Fruit fly (Drosophila melanogaster) whole organism, embryonic: Measurements from ENCODE around the gene CG42852.
A peak's percentile ranks its signal among the peaks of the same experiment; 100 is the strongest.

Experiments
- Adf1 ChIP-seq: fragments of 200-800 bp; sonication (Bioruptor generic); IDR thresholded peaks from 2 replicates; pipeline ENCODE4 v1.3.6; 2022; ENCODE audit warnings: missing biosample characterization, missing genetic modification characterization
- Antp ChIP-seq: fragments of 200-800 bp; sonication (Bioruptor generic); optimal IDR thresholded peaks from 3 replicates; lab custom pipeline; 2016; ENCODE audit warnings: missing biosample characterization, missing genetic modification characterization
- Bteb2 ChIP-seq: fragments of 200-800 bp; sonication (Bioruptor generic); optimal IDR thresholded peaks from 2 replicates; lab custom pipeline; 2016; ENCODE audit warnings: missing biosample characterization, missing genetic modification characterization
- CG10959 ChIP-seq: fragments of 200-800 bp; sonication (Bioruptor generic); IDR thresholded peaks from 2 replicates; pipeline ENCODE4 v1.3.6; 2022; ENCODE audit warnings: missing biosample characterization, missing genetic modification characterization
- CG11696 ChIP-seq: fragments of 200-800 bp; sonication (Bioruptor generic); IDR thresholded peaks from 2 replicates; pipeline ENCODE4 v1.3.6; 2022; ENCODE audit warnings: missing biosample characterization, missing genetic modification characterization
- CG15514 ChIP-seq: fragments of 200-800 bp; sonication (Bioruptor generic); optimal IDR thresholded peaks from 3 replicates; lab custom pipeline; 2017; ENCODE audit warnings: missing biosample characterization, missing genetic modification characterization, mild to moderate bottlenecking, moderate library complexity, missing genetic modification reagents
- CG17612 ChIP-seq: fragments of 200-800 bp; sonication (Bioruptor generic); IDR thresholded peaks from 2 replicates; pipeline ENCODE4 v1.3.6; 2022; ENCODE audit warnings: missing biosample characterization, missing genetic modification characterization
- CG18476 ChIP-seq: fragments of 200-800 bp; sonication (Bioruptor generic); optimal IDR thresholded peaks from 2 replicates; lab custom pipeline; 2016; ENCODE audit warnings: missing biosample characterization, mild to moderate bottlenecking, missing genetic modification characterization
- CG2889 ChIP-seq: fragments of 200-800 bp; sonication (Bioruptor generic); IDR thresholded peaks from 3 replicates; pipeline ENCODE4 v1.3.6; 2022; ENCODE audit warnings: missing biosample characterization, missing genetic modification characterization
- CG32532 ChIP-seq: fragments of 200-800 bp; sonication (Bioruptor generic); IDR thresholded peaks from 2 replicates; pipeline ENCODE4 v1.3.6; 2022; ENCODE audit warnings: missing biosample characterization, missing genetic modification characterization
- CG3407 ChIP-seq: fragments of 200-800 bp; sonication (Bioruptor generic); optimal IDR thresholded peaks from 2 replicates; lab custom pipeline; 2018; ENCODE audit warnings: missing biosample characterization, mild to moderate bottlenecking, missing genetic modification characterization
- CG4328 ChIP-seq: fragments of 200-800 bp; sonication (Bioruptor generic); optimal IDR thresholded peaks from 3 replicates; lab custom pipeline; 2017; ENCODE audit warnings: missing biosample characterization, missing genetic modification reagents, missing genetic modification characterization
- CG43689 ChIP-seq: fragments of 200-800 bp; sonication (Bioruptor generic); IDR thresholded peaks from 2 replicates; pipeline ENCODE4 v1.3.6; 2022; ENCODE audit warnings: missing biosample characterization, missing genetic modification characterization
- CG4854 ChIP-seq: fragments of 200-800 bp; sonication (Bioruptor generic); optimal IDR thresholded peaks from 2 replicates; lab custom pipeline; 2016; ENCODE audit warnings: missing biosample characterization, missing genetic modification characterization, inconsistent platforms
- CG6272 ChIP-seq: fragments of 200-800 bp; sonication (Bioruptor generic); IDR thresholded peaks from 2 replicates; pipeline ENCODE4 v1.3.6; 2022; ENCODE audit warnings: missing biosample characterization, missing genetic modification characterization
- CG6683 ChIP-seq: fragments of 200-800 bp; sonication (Bioruptor generic); optimal IDR thresholded peaks from 2 replicates; lab custom pipeline; 2017; ENCODE audit warnings: missing biosample characterization, mild to moderate bottlenecking, missing genetic modification characterization, missing genetic modification reagents
- CG6791 ChIP-seq: fragments of 200-800 bp; sonication (Bioruptor generic); IDR thresholded peaks from 3 replicates; pipeline ENCODE4 v1.3.6; 2022; ENCODE audit warnings: missing biosample characterization, missing genetic modification characterization; ENCODE audit not compliant: partially characterized antibody
- CG6813 ChIP-seq: fragments of 200-800 bp; sonication (Bioruptor generic); optimal IDR thresholded peaks from 2 replicates; lab custom pipeline; 2017; ENCODE audit warnings: missing biosample characterization, missing genetic modification characterization, mild to moderate bottlenecking, moderate library complexity, missing genetic modification reagents
- CG7987 ChIP-seq: fragments of 200-800 bp; sonication (Bioruptor generic); optimal IDR thresholded peaks from 2 replicates; lab custom pipeline; 2018; ENCODE audit warnings: missing biosample characterization, mild to moderate bottlenecking, missing genetic modification characterization, moderate library complexity
- CG8290 ChIP-seq, 3 experiments: fragments of 200-800 bp; sonication (Bioruptor generic); optimal IDR thresholded peaks; 2 replicates each; lab custom pipeline; 2016 to 2019; ENCODE audit warnings: missing biosample characterization in 3 of 3, missing genetic modification characterization in 3 of 3, mild to moderate bottlenecking in 2 of 3, moderate library complexity in 1 of 3
- CG8765 ChIP-seq: fragments of 200-800 bp; sonication (Bioruptor generic); IDR thresholded peaks from 2 replicates; pipeline ENCODE4 v1.3.6; 2022; ENCODE audit warnings: missing biosample characterization, missing genetic modification characterization
- CG9876 ChIP-seq: fragments of 200-800 bp; sonication (Bioruptor generic); optimal IDR thresholded peaks from 2 replicates; lab custom pipeline; 2016; ENCODE audit warnings: missing biosample characterization, missing genetic modification characterization
- CHES-1-like ChIP-seq: fragments of 200-800 bp; sonication (Bioruptor generic); optimal IDR thresholded peaks from 2 replicates; lab custom pipeline; 2016; ENCODE audit warnings: missing biosample characterization, missing genetic modification characterization
- CoRest ChIP-seq: fragments of 200-800 bp; sonication (Bioruptor generic); optimal IDR thresholded peaks from 3 replicates; lab custom pipeline; 2018; ENCODE audit warnings: missing biosample characterization, mild to moderate bottlenecking, missing genetic modification characterization, moderate library complexity
- Ets65A ChIP-seq: fragments of 200-800 bp; sonication (Bioruptor generic); peaks from one replicate; lab custom pipeline; 2016; ENCODE audit warnings: missing biosample characterization, missing genetic modification characterization
- Ets97D ChIP-seq: fragments of 200-800 bp; sonication (Bioruptor generic); optimal IDR thresholded peaks from 3 replicates; lab custom pipeline; 2016; ENCODE audit warnings: missing biosample characterization, missing genetic modification characterization
- H2.0 ChIP-seq: fragments of 200-800 bp; sonication (Bioruptor generic); IDR thresholded peaks from 2 replicates; pipeline ENCODE4 v1.3.6; 2022; ENCODE audit warnings: missing biosample characterization, missing genetic modification characterization
- HHEX ChIP-seq: fragments of 200-800 bp; sonication (Bioruptor generic); optimal IDR thresholded peaks from 3 replicates; lab custom pipeline; 2017; ENCODE audit warnings: missing biosample characterization, mild to moderate bottlenecking, missing genetic modification characterization, missing genetic modification reagents
- Hand ChIP-seq: fragments of 200-800 bp; sonication (Bioruptor generic); optimal IDR thresholded peaks from 2 replicates; lab custom pipeline; 2017; ENCODE audit warnings: mild to moderate bottlenecking, missing biosample characterization, missing genetic modification reagents, missing genetic modification characterization
- Hsf ChIP-seq: fragments of 200-800 bp; sonication (Bioruptor generic); optimal IDR thresholded peaks from 3 replicates; lab custom pipeline; 2016; ENCODE audit warnings: missing biosample characterization, missing genetic modification characterization
- Lhr ChIP-seq: fragments of 200-800 bp; sonication (Bioruptor generic); optimal IDR thresholded peaks from 3 replicates; lab custom pipeline; 2017; ENCODE audit warnings: mild to moderate bottlenecking, missing biosample characterization, missing genetic modification reagents, missing genetic modification characterization
- Mrtf ChIP-seq: fragments of 200-800 bp; sonication (Bioruptor generic); IDR thresholded peaks from 3 replicates; pipeline ENCODE4 v1.3.6; 2022; ENCODE audit warnings: missing biosample characterization, missing genetic modification characterization
- Optix ChIP-seq: fragments of 200-800 bp; sonication (Bioruptor generic); IDR thresholded peaks from 3 replicates; pipeline ENCODE4 v1.3.6; 2022; ENCODE audit warnings: missing biosample characterization, missing genetic modification characterization
- Scr ChIP-seq: fragments of 200-800 bp; sonication (Bioruptor generic); IDR thresholded peaks from 2 replicates; pipeline ENCODE4 v1.3.6; 2022; ENCODE audit warnings: missing biosample characterization, missing genetic modification characterization; ENCODE audit not compliant: partially characterized antibody
- Six4 ChIP-seq: fragments of 200-800 bp; sonication (Bioruptor generic); optimal IDR thresholded peaks from 2 replicates; lab custom pipeline; 2016; ENCODE audit warnings: missing biosample characterization, missing genetic modification characterization
- Sox102F ChIP-seq: fragments of 200-800 bp; sonication (Bioruptor generic); optimal IDR thresholded peaks from 2 replicates; lab custom pipeline; 2018; ENCODE audit warnings: missing biosample characterization, mild to moderate bottlenecking, missing genetic modification characterization, moderate library complexity
- Spps ChIP-seq: fragments of 200-800 bp; sonication (Bioruptor generic); optimal IDR thresholded peaks from 2 replicates; lab custom pipeline; 2018; ENCODE audit warnings: missing biosample characterization, mild to moderate bottlenecking, missing genetic modification characterization
- Vsx1 ChIP-seq: fragments of 200-800 bp; sonication (Bioruptor generic); optimal IDR thresholded peaks from 2 replicates; lab custom pipeline; 2017; ENCODE audit warnings: missing biosample characterization, mild to moderate bottlenecking, missing genetic modification characterization, missing genetic modification reagents
- al ChIP-seq: fragments of 200-800 bp; sonication (Bioruptor generic); IDR thresholded peaks from 2 replicates; pipeline ENCODE4 v1.3.6; 2022; ENCODE audit warnings: missing biosample characterization, missing genetic modification characterization
- bigmax ChIP-seq: fragments of 200-800 bp; sonication (Bioruptor generic); optimal IDR thresholded peaks from 2 replicates; lab custom pipeline; 2018; ENCODE audit warnings: missing biosample characterization, mild to moderate bottlenecking, missing genetic modification characterization
- btn ChIP-seq: fragments of 200-800 bp; sonication (Bioruptor generic); optimal IDR thresholded peaks from 2 replicates; lab custom pipeline; 2016; ENCODE audit warnings: missing biosample characterization, missing genetic modification characterization
- cwo ChIP-seq: fragments of 200-800 bp; sonication (Bioruptor generic); optimal IDR thresholded peaks from 3 replicates; lab custom pipeline; 2017; ENCODE audit warnings: missing biosample characterization, missing genetic modification characterization, mild to moderate bottlenecking, moderate library complexity, missing genetic modification reagents
- dimm ChIP-seq: fragments of 200-800 bp; sonication (Bioruptor generic); IDR thresholded peaks from 2 replicates; pipeline ENCODE4 v1.3.6; 2022; ENCODE audit warnings: missing biosample characterization, missing genetic modification characterization
- fd3F ChIP-seq: fragments of 200-800 bp; sonication (Bioruptor generic); optimal IDR thresholded peaks from 2 replicates; lab custom pipeline; 2018; ENCODE audit warnings: missing biosample characterization, mild to moderate bottlenecking, missing genetic modification characterization, moderate library complexity
- grn ChIP-seq: fragments of 200-800 bp; sonication (Bioruptor generic); optimal IDR thresholded peaks from 3 replicates; lab custom pipeline; 2017; ENCODE audit warnings: missing biosample characterization, missing genetic modification characterization
- hth ChIP-seq: fragments of >200 bp; optimal IDR thresholded peaks from 2 replicates; lab custom pipeline; 2017; ENCODE audit warnings: inconsistent platforms
- jigr1 ChIP-seq: fragments of 200-800 bp; sonication (Bioruptor generic); IDR thresholded peaks from 3 replicates; pipeline ENCODE4 v1.3.6; 2022; ENCODE audit warnings: missing biosample characterization, missing genetic modification characterization
- nmo ChIP-seq: fragments of 200-800 bp; sonication (Bioruptor generic); optimal IDR thresholded peaks from 2 replicates; lab custom pipeline; 2018; ENCODE audit warnings: missing biosample characterization, mild to moderate bottlenecking, missing genetic modification characterization, moderate library complexity
- repo ChIP-seq: fragments of 200-800 bp; sonication (Bioruptor generic); optimal IDR thresholded peaks from 2 replicates; lab custom pipeline; 2016; ENCODE audit warnings: missing biosample characterization, missing genetic modification characterization
- sisA ChIP-seq: fragments of 200-800 bp; sonication (Bioruptor generic); IDR thresholded peaks from 2 replicates; pipeline ENCODE4 v1.3.6; 2022; ENCODE audit warnings: missing biosample characterization, missing genetic modification characterization
- z ChIP-seq: fragments of 200-800 bp; sonication (Bioruptor generic); IDR thresholded peaks from 3 replicates; pipeline ENCODE4 v1.3.6; 2022; ENCODE audit warnings: missing biosample characterization, missing genetic modification characterization
- zfh2 ChIP-seq: fragments of 200-800 bp; sonication (Bioruptor generic); optimal IDR thresholded peaks from 2 replicates; lab custom pipeline; 2016; ENCODE audit warnings: missing biosample characterization, missing genetic modification characterization

CG42852 gene

DNA sequence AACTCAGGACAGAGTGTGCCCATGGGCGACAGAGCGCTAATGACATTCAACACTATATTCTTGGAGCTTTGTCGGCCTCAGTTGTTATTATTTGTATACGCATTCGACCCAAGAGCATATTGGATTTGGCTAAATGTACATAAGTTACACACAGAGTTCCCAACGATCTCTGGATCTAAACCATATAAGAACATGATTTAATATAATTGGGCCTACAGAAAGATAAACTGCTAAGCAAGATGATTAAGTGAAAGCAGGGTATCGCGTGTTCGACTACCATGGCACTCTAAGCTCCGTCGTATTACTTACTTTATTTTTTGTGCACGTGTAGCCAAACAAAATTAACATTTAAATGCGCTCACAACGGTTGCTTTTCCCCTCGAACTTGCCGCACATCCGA, 5.0 kb downstream of the CG42852 start (continued):
- TF ChIP-seq CG6683 (GFP tag; lab: Kevin White, UChicago) (no peak), CG6813 (GFP tag; lab: Kevin White, UChicago) (no peak), Bteb2 (GFP tag; lab: Kevin White, UChicago) (peak; percentile 8), dimm (GFP tag; lab: Robert Waterston, UW) (no peak), CG6272 (no peak), Vsx1 (GFP tag; lab: Kevin White, UChicago) (no peak), z (GFP tag; lab: Robert Waterston, UW) (no peak), Spps (no peak), CG3407 (GFP tag; lab: Kevin White, UChicago) (no peak), CG9876 (no peak), Ets65A (GFP tag; lab: Kevin White, UChicago) (peak; percentile 92), Hsf (GFP tag; lab: Kevin White, UChicago) (peak; percentile 52), Sox102F (GFP tag; lab: Kevin White, UChicago) (peak; percentile 63), Six4 (GFP tag; lab: Kevin White, UChicago) (no peak), hth (lab: Kevin White, UChicago) (no peak), CoRest (peak; percentile 33), H2.0 (GFP tag; lab: Robert Waterston, UW) (peak; percentile 46), CG6791 (GFP tag; lab: Robert Waterston, UW) (no peak), CG11696 (GFP tag; lab: Robert Waterston, UW) (no peak), CG15514 (GFP tag; lab: Kevin White, UChicago) (no peak), zfh2 (GFP tag; lab: Kevin White, UChicago) (no peak), HHEX (GFP tag; lab: Kevin White, UChicago) (peak; percentile 30), CG18476 (GFP tag; lab: Kevin White, UChicago) (no peak), CG4854 (GFP tag; lab: Kevin White, UChicago) (no peak), CG43689 (GFP tag; lab: Robert Waterston, UW) (no peak), CG8765 (GFP tag; lab: Robert Waterston, UW) (no peak), Lhr (GFP tag; lab: Kevin White, UChicago) (peak; percentile 4), CG8290 (GFP tag; optimal IDR thresholded peaks at IDR 0.05; lab: Kevin White, UChicago) (no peak), CG8290 (tag; optimal IDR thresholded peaks at IDR 0.05; lab: Kevin White, UChicago) (peak in 1 of 2 experiments; percentile 45), CHES-1-like (GFP tag; lab: Kevin White, UChicago) (no peak), nmo (GFP tag; lab: Kevin White, UChicago) (peak; percentile 49), Mrtf (GFP tag; lab: Robert Waterston, UW) (no peak), CG4328 (GFP tag; lab: Kevin White, UChicago) (no peak), CG10959 (GFP tag; lab: Robert Waterston, UW) (no peak), CG7987 (no peak), Hand (GFP tag; lab: Kevin White, UChicago) (no peak), Optix (GFP tag; lab: Robert Waterston, UW) (peak; percentile 66; the same call in 2 of the 3 replicates), al (GFP tag; lab: Robert Waterston, UW) (no peak), cwo (GFP tag; lab: Kevin White, UChicago) (peak; percentile 17), repo (GFP tag; lab: Kevin White, UChicago) (no peak), CG17612 (no peak), CG32532 (no peak), Adf1 (no peak), Scr (no peak), Antp (GFP tag; lab: Kevin White, UChicago) (peak; percentile 25), Ets97D (GFP tag; lab: Kevin White, UChicago) (no peak), fd3F (GFP tag; lab: Kevin White, UChicago) (no peak), CG2889 (no peak), sisA (GFP tag; lab: Robert Waterston, UW) (0 out of 2 replicates have a peak, but pooled peaks have one; percentile 6), jigr1 (GFP tag; lab: Robert Waterston, UW) (no peak), bigmax (GFP tag; lab: Kevin White, UChicago) (no peak), btn (GFP tag; lab: Kevin White, UChicago) (no peak), grn (GFP tag; lab: Kevin White, UChicago) (no peak)
